Worm (Caenorhabditis elegans): ENCODE data around the gene rbm-25.
A peak's percentile ranks its signal among the peaks of the same experiment; 100 is the strongest.

rbm-25 gene

ce11 chrV:12540018-12540417 is 42.0 kb downstream of the rbm-25 start (continued):
- no peak for TF ChIP-seq duxl-1 (tag; optimal IDR thresholded peaks at IDR 0.05; ENCODE audit: poor library complexity)
- no peak for TF ChIP-seq ceh-32 (tag; optimal IDR thresholded peaks at IDR 0.05; ENCODE audit: poor library complexity)
- no peak for TF ChIP-seq mdl-1 (tag; optimal IDR thresholded peaks at IDR 0.05)
- TF ChIP-seq zip-2 (tag; optimal IDR thresholded peaks at IDR 0.05) = no peak
- no peak for TF ChIP-seq mxl-2 (GFP tag; conservative IDR thresholded peaks at IDR 0.05)
- TF ChIP-seq nhr-48 (tag; optimal IDR thresholded peaks at IDR 0.05) = no peak
- peak; percentile 43; the same call in 1 of the 2 replicates for TF ChIP-seq dmd-6 (GFP tag; IDR thresholded peaks at IDR 0.05)
- peak; percentile 34 for TF ChIP-seq aha-1 (tag)
- TF ChIP-seq zfp-2 (tag; optimal IDR thresholded peaks at IDR 0.05) = no peak
- TF ChIP-seq sdz-12 (GFP tag; optimal IDR thresholded peaks at IDR 0.05) = no peak
- TF ChIP-seq aly-2 (tag; optimal IDR thresholded peaks at IDR 0.05) = no peak
- no peak for TF ChIP-seq ceh-44 (GFP tag; IDR thresholded peaks at IDR 0.05)
- TF ChIP-seq nhr-10 (tag; optimal IDR thresholded peaks at IDR 0.05) = no peak
- TF ChIP-seq ces-1 (GFP tag; optimal IDR thresholded peaks at IDR 0.05) = no peak
- no peak for TF ChIP-seq daf-8 (GFP tag; IDR thresholded peaks at IDR 0.05)
- TF ChIP-seq lin-1 (GFP tag; IDR thresholded peaks at IDR 0.05) = no peak
- TF ChIP-seq R02D3.7 (tag; optimal IDR thresholded peaks at IDR 0.05) = no peak
- TF ChIP-seq nhr-111 (GFP tag; optimal IDR thresholded peaks at IDR 0.05) = no peak
- TF ChIP-seq lin-38 (GFP tag; IDR thresholded peaks at IDR 0.05) = no peak
- TF ChIP-seq F49E8.2 (tag; optimal IDR thresholded peaks at IDR 0.05; ENCODE audit: borderline replicate concordance) = no peak
- TF ChIP-seq T26A8.4 (GFP tag; IDR thresholded peaks at IDR 0.05) = no peak
- peak; percentile 20 for TF ChIP-seq pqm-1 (tag; optimal IDR thresholded peaks at IDR 0.05)
- TF ChIP-seq F37D6.2 (tag; optimal IDR thresholded peaks at IDR 0.05) = no peak
- peak; percentile 13 for TF ChIP-seq mxl-3 (GFP tag; optimal IDR thresholded peaks at IDR 0.05)
- TF ChIP-seq nhr-76 (tag; optimal IDR thresholded peaks at IDR 0.05) = no peak
- peak; percentile 3 for TF ChIP-seq hlh-30 (tag; optimal IDR thresholded peaks at IDR 0.05; ENCODE audit: insufficient read depth)
- no peak for TF ChIP-seq zag-1 (tag; optimal IDR thresholded peaks at IDR 0.05)
- no peak for TF ChIP-seq nhr-41 (GFP tag; IDR thresholded peaks at IDR 0.05)
- no peak for TF ChIP-seq madf-9 (GFP tag; conservative IDR thresholded peaks at IDR 0.05)
- TF ChIP-seq set-16 (GFP tag; IDR thresholded peaks at IDR 0.05) = no peak
- TF ChIP-seq zfp-3 (GFP tag; conservative IDR thresholded peaks at IDR 0.05) = no peak
- TF ChIP-seq dmd-8 (GFP tag; IDR thresholded peaks at IDR 0.05) = no peak
- no peak for TF ChIP-seq spr-1 (tag; optimal IDR thresholded peaks at IDR 0.05)
- peak; percentile 63 for TF ChIP-seq ama-1 (optimal IDR thresholded peaks at IDR 0.05)
- TF ChIP-seq lir-3 (tag; optimal IDR thresholded peaks at IDR 0.05) = no peak
- no peak for TF ChIP-seq lin-39 (tag; optimal IDR thresholded peaks at IDR 0.05)
- TF ChIP-seq ceh-20 (GFP tag; IDR thresholded peaks at IDR 0.05) = peak; percentile 59; the same call in 1 of the 2 replicates
- no peak for TF ChIP-seq mdt-29 (GFP tag; IDR thresholded peaks at IDR 0.05)
- TF ChIP-seq ceh-62 (tag; optimal IDR thresholded peaks at IDR 0.05) = no peak
- no peak for TF ChIP-seq madf-5 (GFP tag; IDR thresholded peaks at IDR 0.05)
- no peak for TF ChIP-seq ceh-28 (tag; optimal IDR thresholded peaks at IDR 0.05)
- no peak for TF ChIP-seq dpl-1 (GFP tag; optimal IDR thresholded peaks at IDR 0.05)
- no peak for TF ChIP-seq Y105C5A.15 (GFP tag; IDR thresholded peaks at IDR 0.05)
- TF ChIP-seq fkh-10 (GFP tag; optimal IDR thresholded peaks at IDR 0.05) = no peak
- no peak for TF ChIP-seq nhr-42 (GFP tag; IDR thresholded peaks at IDR 0.05)
- TF ChIP-seq ztf-7 (tag; optimal IDR thresholded peaks at IDR 0.05) = no peak
- TF ChIP-seq Y48G9A.11 (GFP tag; IDR thresholded peaks at IDR 0.05) = no peak
- no peak for TF ChIP-seq Y75B8A.6 (GFP tag; IDR thresholded peaks at IDR 0.05)
- TF ChIP-seq gei-8 (GFP tag; optimal IDR thresholded peaks at IDR 0.05) = no peak
- TF ChIP-seq nhr-25 (tag; optimal IDR thresholded peaks at IDR 0.05; ENCODE audit: borderline replicate concordance, insufficient read depth) = no peak
- TF ChIP-seq nhr-11 (tag; optimal IDR thresholded peaks at IDR 0.05) = no peak
- TF ChIP-seq cey-2 (tag; optimal IDR thresholded peaks at IDR 0.05; ENCODE audit: borderline replicate concordance, insufficient read depth) = no peak
